Fruit fly (Drosophila melanogaster) whole organism, pupa: ENCODE data around the gene CG31954.

Source experiments
- CG10348 ChIP-seq: fragments of 200-800 bp; sonication (Bioruptor generic); IDR thresholded peaks from 2 replicates; pipeline ENCODE4 v1.3.6; 2022; ENCODE audit warnings: missing biosample characterization, missing genetic modification characterization
- CG14655 ChIP-seq: fragments of 200-800 bp; sonication (Bioruptor generic); optimal IDR thresholded peaks from 3 replicates; lab custom pipeline; 2017; ENCODE audit warnings: mild to moderate bottlenecking, missing biosample characterization, missing genetic modification reagents, missing genetic modification characterization
- CG17806 ChIP-seq: fragments of 200-800 bp; sonication (Bioruptor generic); optimal IDR thresholded peaks from 2 replicates; lab custom pipeline; 2018; ENCODE audit warnings: missing biosample characterization, mild to moderate bottlenecking, missing genetic modification characterization, moderate library complexity
- CG8159 ChIP-seq: fragments of 200-800 bp; sonication (Bioruptor generic); optimal IDR thresholded peaks from 3 replicates; lab custom pipeline; 2018; ENCODE audit warnings: missing biosample characterization, mild to moderate bottlenecking, missing genetic modification characterization, moderate library complexity
- fd96Ca ChIP-seq: fragments of 200-800 bp; sonication (Bioruptor generic); IDR thresholded peaks from 3 replicates; pipeline ENCODE4 v1.3.6; 2022; ENCODE audit warnings: missing biosample characterization, missing genetic modification characterization
- gl ChIP-seq: fragments of 200-800 bp; sonication (Bioruptor generic); optimal IDR thresholded peaks from 2 replicates; lab custom pipeline; 2018; ENCODE audit warnings: missing biosample characterization, mild to moderate bottlenecking, missing genetic modification characterization
- rn ChIP-seq: fragments of 200-800 bp; sonication (Bioruptor generic); IDR thresholded peaks from 2 replicates; pipeline ENCODE4 v1.3.6; 2022; ENCODE audit warnings: missing biosample characterization, missing genetic modification characterization

DNA sequence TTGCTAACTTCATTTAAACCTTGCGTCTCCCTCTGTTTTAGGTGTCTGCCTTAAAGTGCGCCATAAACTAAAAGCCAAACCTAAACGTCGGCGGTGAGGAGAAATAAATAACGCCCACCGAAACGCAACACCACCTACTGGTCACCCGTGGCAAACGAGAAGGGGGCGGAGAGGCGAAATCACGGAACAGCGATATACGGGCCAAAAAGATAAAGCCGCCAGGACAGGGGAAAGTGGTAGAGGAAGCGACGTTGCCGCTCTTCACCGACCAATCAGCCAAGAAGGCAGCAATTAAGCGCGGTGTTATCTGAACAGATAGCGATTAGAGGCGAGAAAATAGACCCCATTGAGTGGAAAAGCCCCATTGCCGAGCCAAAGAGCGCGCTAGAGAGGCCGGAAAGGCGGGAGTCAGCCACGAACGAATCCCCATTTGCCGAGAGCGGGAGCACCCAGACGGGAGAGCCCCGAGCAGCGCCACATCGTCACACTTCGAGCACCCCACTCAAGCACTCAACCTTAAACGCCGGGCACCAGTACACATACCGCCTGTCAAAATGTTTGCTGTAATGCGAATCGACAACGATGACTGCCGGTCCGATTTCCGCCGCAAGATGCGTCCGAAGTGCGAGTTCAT lies 35.2 kb upstream of the CG31954 start:
- TF ChIP-seq CG8159 (tag; lab: Kevin White, UChicago) (no peak), rn (GFP tag; lab: Robert Waterston, UW) (no peak), fd96Ca (GFP tag; lab: Robert Waterston, UW) (peak; percentile 73; the same call in 2 of the 3 replicates), CG17806 (tag; lab: Kevin White, UChicago) (no peak), CG14655 (GFP tag; lab: Kevin White, UChicago) (no peak), CG10348 (GFP tag; lab: Robert Waterston, UW) (no peak), gl (tag; lab: Kevin White, UChicago) (no peak)
